Fruit fly (Drosophila melanogaster) whole organism, embryonic: ENCODE measurements around the gene sif.

ENCODE experiments used
- Abd-B ChIP-seq: fragments of 200-800 bp; sonication (Bioruptor generic); optimal IDR thresholded peaks from 2 replicates; lab custom pipeline; 2018; ENCODE audit warnings: missing biosample characterization, mild to moderate bottlenecking, missing genetic modification characterization, moderate library complexity
- Ada2b ChIP-seq: fragments of 200-800 bp; sonication (Bioruptor generic); IDR thresholded peaks from 2 replicates; pipeline ENCODE4 v1.3.6; 2022; ENCODE audit warnings: missing biosample characterization, missing genetic modification characterization
- Asciz ChIP-seq: fragments of 200-800 bp; sonication (Bioruptor generic); optimal IDR thresholded peaks from 2 replicates; lab custom pipeline; 2017; ENCODE audit warnings: missing biosample characterization, mild to moderate bottlenecking, missing genetic modification characterization, missing genetic modification reagents
- CG11398 ChIP-seq: fragments of 200-800 bp; sonication (Bioruptor generic); optimal IDR thresholded peaks from 2 replicates; lab custom pipeline; 2016; ENCODE audit warnings: missing biosample characterization, missing genetic modification characterization
- CG11723 ChIP-seq: fragments of 200-800 bp; sonication (Bioruptor generic); optimal IDR thresholded peaks from 2 replicates; lab custom pipeline; 2017; ENCODE audit warnings: missing biosample characterization, mild to moderate bottlenecking, missing genetic modification characterization
- CG12391 ChIP-seq: fragments of 200-800 bp; sonication (Bioruptor generic); optimal IDR thresholded peaks from 3 replicates; lab custom pipeline; 2018; ENCODE audit warnings: missing biosample characterization, mild to moderate bottlenecking, missing genetic modification characterization, moderate library complexity
- CG12659 ChIP-seq: fragments of 200-800 bp; sonication (Bioruptor generic); optimal IDR thresholded peaks from 3 replicates; lab custom pipeline; 2017; ENCODE audit warnings: mild to moderate bottlenecking, missing biosample characterization, missing genetic modification reagents, missing genetic modification characterization
- CG17186 ChIP-seq: fragments of 200-800 bp; sonication (Bioruptor generic); optimal IDR thresholded peaks from 3 replicates; lab custom pipeline; 2017; ENCODE audit warnings: missing biosample characterization, missing genetic modification reagents, missing genetic modification characterization
- CG17385 ChIP-seq: fragments of 200-800 bp; sonication (Bioruptor generic); optimal IDR thresholded peaks from 3 replicates; lab custom pipeline; 2018; ENCODE audit warnings: missing biosample characterization, mild to moderate bottlenecking, missing genetic modification characterization
- CG30403 ChIP-seq: fragments of 200-800 bp; sonication (Bioruptor generic); optimal IDR thresholded peaks from 3 replicates; lab custom pipeline; 2016; ENCODE audit warnings: missing biosample characterization, missing genetic modification characterization
- CG31224 ChIP-seq: fragments of 200-800 bp; sonication (Bioruptor generic); IDR thresholded peaks from 2 replicates; pipeline ENCODE4 v1.3.6; 2022; ENCODE audit warnings: missing biosample characterization, missing genetic modification characterization
- CG33557 ChIP-seq: fragments of 200-800 bp; sonication (Bioruptor generic); optimal IDR thresholded peaks from 2 replicates; lab custom pipeline; 2019; ENCODE audit warnings: missing biosample characterization, mild to moderate bottlenecking, missing genetic modification characterization, moderate library complexity
- CG34422 ChIP-seq: fragments of 200-800 bp; sonication (Bioruptor generic); IDR thresholded peaks from 3 replicates; pipeline ENCODE4 v1.3.6; 2022; ENCODE audit warnings: missing biosample characterization, missing genetic modification characterization
- CG3995 ChIP-seq: fragments of 200-800 bp; sonication (Bioruptor generic); optimal IDR thresholded peaks from 3 replicates; lab custom pipeline; 2016; ENCODE audit warnings: missing biosample characterization, missing genetic modification characterization
- CG6272 ChIP-seq: fragments of 200-800 bp; sonication (Bioruptor generic); IDR thresholded peaks from 2 replicates; pipeline ENCODE4 v1.3.6; 2022; ENCODE audit warnings: missing biosample characterization, missing genetic modification characterization
- CG6683 ChIP-seq: fragments of 200-800 bp; sonication (Bioruptor generic); optimal IDR thresholded peaks from 2 replicates; lab custom pipeline; 2017; ENCODE audit warnings: missing biosample characterization, mild to moderate bottlenecking, missing genetic modification characterization, missing genetic modification reagents
- CG6854 ChIP-seq: fragments of 200-800 bp; sonication (Bioruptor generic); optimal IDR thresholded peaks from 3 replicates; lab custom pipeline; 2017; ENCODE audit warnings: missing biosample characterization, mild to moderate bottlenecking, missing genetic modification characterization
- CG7839 ChIP-seq: fragments of 200-800 bp; sonication (Bioruptor generic); optimal IDR thresholded peaks from 3 replicates; lab custom pipeline; 2018; ENCODE audit warnings: missing biosample characterization, mild to moderate bottlenecking, missing genetic modification characterization, moderate library complexity
- CG8765 ChIP-seq: fragments of 200-800 bp; sonication (Bioruptor generic); IDR thresholded peaks from 2 replicates; pipeline ENCODE4 v1.3.6; 2022; ENCODE audit warnings: missing biosample characterization, missing genetic modification characterization
- Deaf1 ChIP-seq: fragments of 200-800 bp; optimal IDR thresholded peaks from 3 replicates; lab custom pipeline; 2019; ENCODE audit warnings: missing biosample characterization, mild to moderate bottlenecking, missing genetic modification characterization, moderate library complexity
- Doc2 ChIP-seq: fragments of 200-800 bp; sonication (Bioruptor generic); IDR thresholded peaks from 2 replicates; pipeline ENCODE4 v1.3.6; 2022; ENCODE audit warnings: missing biosample characterization, missing genetic modification characterization
- Elba2 ChIP-seq: fragments of 200-800 bp; sonication (Bioruptor generic); optimal IDR thresholded peaks from 3 replicates; lab custom pipeline; 2016; ENCODE audit warnings: missing biosample characterization, missing genetic modification characterization
- Hr51 ChIP-seq, 2 experiments: fragments of 200-800 bp; sonication (Bioruptor generic); optimal IDR thresholded peaks; 2 replicates in 1 of 2; 3 replicates in 1 of 2; lab custom pipeline; 2016 to 2018; ENCODE audit warnings: missing biosample characterization in 2 of 2, missing genetic modification characterization in 2 of 2, mild to moderate bottlenecking in 1 of 2, moderate library complexity in 1 of 2
- Lpt ChIP-seq: fragments of >200 bp; optimal IDR thresholded peaks from 2 replicates; lab custom pipeline; 2018; ENCODE audit warnings: missing biosample characterization, missing genetic modification characterization
- Nf-YA ChIP-seq: fragments of 200-800 bp; sonication (Bioruptor generic); IDR thresholded peaks from 2 replicates; pipeline ENCODE4 v1.3.6; 2022; ENCODE audit warnings: missing biosample characterization, missing genetic modification characterization
- Oaz ChIP-seq: fragments of 200-800 bp; sonication (Bioruptor generic); IDR thresholded peaks from 2 replicates; pipeline ENCODE4 v1.3.6; 2022; ENCODE audit warnings: missing biosample characterization, missing genetic modification characterization
- Sin3A ChIP-seq: fragments of >200 bp; optimal IDR thresholded peaks from 2 replicates; lab custom pipeline; 2018
- abd-A ChIP-seq: fragments of 200-800 bp; sonication (Bioruptor generic); optimal IDR thresholded peaks from 3 replicates; lab custom pipeline; 2019; ENCODE audit warnings: missing biosample characterization, mild to moderate bottlenecking, missing genetic modification characterization, moderate library complexity
- az2 ChIP-seq: fragments of 200-800 bp; sonication (Bioruptor generic); optimal IDR thresholded peaks from 3 replicates; lab custom pipeline; 2016; ENCODE audit warnings: missing biosample characterization, missing genetic modification characterization
- chm ChIP-seq: fragments of 200-800 bp; sonication (Bioruptor generic); IDR thresholded peaks from 2 replicates; pipeline ENCODE4 v1.3.6; 2022; ENCODE audit warnings: missing biosample characterization, missing genetic modification characterization
- da ChIP-seq: fragments of 200-800 bp; sonication (Bioruptor generic); optimal IDR thresholded peaks from 2 replicates; lab custom pipeline; 2016; ENCODE audit warnings: missing biosample characterization, missing genetic modification characterization
- dan ChIP-seq: fragments of 200-800 bp; sonication (Bioruptor generic); IDR thresholded peaks from 2 replicates; pipeline ENCODE4 v1.3.6; 2022; ENCODE audit warnings: missing biosample characterization, missing genetic modification characterization
- en ChIP-seq: fragments of 200-800 bp; sonication (Bioruptor generic); optimal IDR thresholded peaks from 2 replicates; lab custom pipeline; 2016; ENCODE audit warnings: missing biosample characterization, missing genetic modification characterization
- ewg ChIP-seq: fragments of 200-800 bp; sonication (Bioruptor generic); optimal IDR thresholded peaks from 3 replicates; lab custom pipeline; 2017; ENCODE audit warnings: mild to moderate bottlenecking, missing biosample characterization, missing genetic modification reagents, missing genetic modification characterization
- eyg ChIP-seq: fragments of 200-800 bp; sonication (Bioruptor generic); optimal IDR thresholded peaks from 3 replicates; lab custom pipeline; 2016; ENCODE audit warnings: missing biosample characterization, missing genetic modification characterization
- fu2 ChIP-seq: fragments of 200-800 bp; sonication (Bioruptor generic); optimal IDR thresholded peaks from 2 replicates; lab custom pipeline; 2016; ENCODE audit warnings: missing biosample characterization, missing genetic modification characterization
- grn ChIP-seq: fragments of 200-800 bp; sonication (Bioruptor generic); optimal IDR thresholded peaks from 3 replicates; lab custom pipeline; 2017; ENCODE audit warnings: missing biosample characterization, missing genetic modification characterization
- ind ChIP-seq: fragments of 200-800 bp; sonication (Bioruptor generic); optimal IDR thresholded peaks from 3 replicates; lab custom pipeline; 2016; ENCODE audit warnings: missing biosample characterization, missing genetic modification characterization
- inv ChIP-seq: fragments of 200-800 bp; sonication (Bioruptor generic); IDR thresholded peaks from 2 replicates; pipeline ENCODE4 v1.3.6; 2022; ENCODE audit warnings: missing biosample characterization, missing genetic modification characterization; ENCODE audit not compliant: partially characterized antibody
- jing ChIP-seq: fragments of 200-800 bp; sonication (Bioruptor generic); optimal IDR thresholded peaks from 2 replicates; lab custom pipeline; 2018; ENCODE audit warnings: missing biosample characterization, mild to moderate bottlenecking, missing genetic modification characterization
- lilli ChIP-seq: fragments of 200-800 bp; sonication (Bioruptor generic); optimal IDR thresholded peaks from 3 replicates; lab custom pipeline; 2016; ENCODE audit warnings: missing biosample characterization, missing genetic modification characterization
- lov ChIP-seq, 2 experiments: fragments of 200-800 bp in 1 of 2; fragments of >200 bp in 1 of 2; sonication (Bioruptor generic) in 1 of 2; IDR thresholded peaks in 1 of 2; optimal IDR thresholded peaks in 1 of 2; 2 replicates in 1 of 2; 3 replicates in 1 of 2; pipeline versions ENCODE4 v1.3.6 to Lab custom; 2017 to 2022; ENCODE audit warnings: missing biosample characterization in 1 of 2, missing genetic modification characterization in 1 of 2
- nerfin-2 ChIP-seq: fragments of 200-800 bp; sonication (Bioruptor generic); IDR thresholded peaks from 2 replicates; pipeline ENCODE4 v1.3.6; 2022; ENCODE audit warnings: missing biosample characterization, missing genetic modification characterization; ENCODE audit not compliant: partially characterized antibody
- pho ChIP-seq: fragments of 200-800 bp; sonication (Bioruptor generic); optimal IDR thresholded peaks from 2 replicates; lab custom pipeline; 2016; ENCODE audit warnings: missing biosample characterization, missing genetic modification characterization
- pum ChIP-seq: fragments of 200-800 bp; sonication (Bioruptor generic); optimal IDR thresholded peaks from 2 replicates; lab custom pipeline; 2016; ENCODE audit warnings: missing biosample characterization, missing genetic modification characterization
- repo ChIP-seq: fragments of 200-800 bp; sonication (Bioruptor generic); optimal IDR thresholded peaks from 2 replicates; lab custom pipeline; 2016; ENCODE audit warnings: missing biosample characterization, missing genetic modification characterization
- sc ChIP-seq, 3 experiments: fragments of >200 bp in 2 of 3; fragments of 200-800 bp in 1 of 3; sonication (Bioruptor generic) in 1 of 3; optimal IDR thresholded peaks; 2 replicates in 2 of 3; 3 replicates in 1 of 3; lab custom pipeline; 2017; ENCODE audit warnings: mild to moderate bottlenecking in 1 of 3, missing biosample characterization in 1 of 3, missing genetic modification characterization in 1 of 3, missing genetic modification reagents in 1 of 3
- slou ChIP-seq: fragments of 200-800 bp; sonication (Bioruptor generic); optimal IDR thresholded peaks from 3 replicates; lab custom pipeline; 2016; ENCODE audit warnings: missing biosample characterization, missing genetic modification characterization
- tgo ChIP-seq: fragments of 200-800 bp; sonication (Bioruptor generic); IDR thresholded peaks from 3 replicates; pipeline ENCODE4 v1.3.6; 2022; ENCODE audit warnings: missing biosample characterization, missing genetic modification characterization
- ttk ChIP-seq: fragments of 200-800 bp; sonication (Bioruptor generic); IDR thresholded peaks from 2 replicates; pipeline ENCODE4 v2.1.2; 2022; ENCODE audit warnings: missing biosample characterization, missing genetic modification characterization

Gene sif

DNA sequence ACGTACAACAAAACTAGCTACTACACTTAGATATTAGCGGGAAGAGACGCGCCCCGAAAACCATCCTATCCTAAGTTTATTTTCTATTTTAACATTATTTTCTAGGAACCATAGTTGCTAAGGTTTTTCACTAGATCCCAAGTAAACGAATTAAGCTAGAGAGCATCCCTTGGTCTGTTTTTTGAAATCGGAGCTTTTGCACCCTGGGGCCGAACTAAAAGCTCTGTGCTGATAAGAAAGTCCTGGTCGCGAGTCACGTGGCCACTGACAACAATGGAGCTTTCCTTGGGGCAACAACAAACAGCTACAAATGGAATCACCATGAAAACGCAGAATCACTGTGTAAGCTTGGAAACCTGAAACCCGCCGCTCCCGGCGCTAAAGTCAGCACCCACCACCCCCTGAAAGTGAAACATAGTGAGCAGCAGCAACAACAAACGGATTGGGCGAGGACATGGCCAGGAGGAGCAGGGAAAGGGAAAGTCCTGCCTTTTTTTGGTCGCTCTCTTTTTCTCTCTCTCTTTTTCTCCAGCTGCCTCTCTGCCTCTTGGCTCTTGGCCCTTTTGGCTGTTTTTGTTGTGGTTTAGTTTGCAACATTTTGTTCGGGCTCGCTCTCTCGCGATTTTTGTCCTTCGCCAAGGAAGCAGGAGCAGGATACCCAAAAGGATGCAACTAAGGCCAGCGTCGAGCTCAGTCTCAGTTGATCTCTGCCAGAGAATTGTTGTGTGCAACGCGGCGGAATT lies at the start of gene sif (continued):
- TF ChIP-seq sc (optimal IDR thresholded peaks at IDR 0.05; lab: Kevin White, UChicago): no peak
- TF ChIP-seq sc (GFP tag; optimal IDR thresholded peaks at IDR 0.05; lab: Kevin White, UChicago): no peak
- TF ChIP-seq Sin3A (lab: Kevin White, UChicago): no peak
- TF ChIP-seq CG6272 (GFP tag; lab: Robert Waterston, UW): no peak
- TF ChIP-seq CG12659 (GFP tag; lab: Kevin White, UChicago): no peak
- TF ChIP-seq CG6683 (GFP tag; lab: Kevin White, UChicago): no peak
- TF ChIP-seq CG8765 (GFP tag; lab: Robert Waterston, UW): no peak
- TF ChIP-seq repo (GFP tag; lab: Kevin White, UChicago): no peak
- TF ChIP-seq en: no peak
- TF ChIP-seq da (GFP tag; lab: Kevin White, UChicago): no peak
- peak; percentile 22 for TF ChIP-seq ewg (GFP tag; lab: Kevin White, UChicago)
- no peak for TF ChIP-seq pum (GFP tag; lab: Kevin White, UChicago)
- TF ChIP-seq eyg (GFP tag; lab: Kevin White, UChicago): no peak
- no peak for TF ChIP-seq CG12391 (tag; lab: Kevin White, UChicago)
- TF ChIP-seq chm (GFP tag; lab: Robert Waterston, UW): 0 out of 2 replicates have a peak, but pooled peaks have one; percentile 35
- TF ChIP-seq jing: no peak
- TF ChIP-seq Doc2 (GFP tag; lab: Robert Waterston, UW): no peak
- peak; percentile 41 for TF ChIP-seq Deaf1 (tag; lab: Kevin White, UChicago)
- TF ChIP-seq tgo (GFP tag; lab: Robert Waterston, UW): no peak
- no peak for TF ChIP-seq Asciz (GFP tag; lab: Kevin White, UChicago)
- no peak for TF ChIP-seq inv (GFP tag; lab: Robert Waterston, UW)
- TF ChIP-seq CG30403 (GFP tag; lab: Kevin White, UChicago): no peak
- TF ChIP-seq nerfin-2 (GFP tag; lab: Robert Waterston, UW): no peak
- TF ChIP-seq Oaz (GFP tag; lab: Robert Waterston, UW): no peak
- no peak for TF ChIP-seq CG33557 (GFP tag; lab: Kevin White, UChicago)
- TF ChIP-seq grn (GFP tag; lab: Kevin White, UChicago): no peak
- no peak for TF ChIP-seq Elba2 (GFP tag; lab: Kevin White, UChicago)
- TF ChIP-seq CG17385 (GFP tag; lab: Kevin White, UChicago): no peak
- TF ChIP-seq CG17186: no peak
- TF ChIP-seq CG34422 (GFP tag; lab: Robert Waterston, UW): peak; percentile 71; the same call in 1 of the 3 replicates
- no peak for TF ChIP-seq lilli (GFP tag; lab: Kevin White, UChicago)
- peak; percentile 21 for TF ChIP-seq abd-A (tag; lab: Kevin White, UChicago)
- peak in 1 of 2 experiments; percentile 7 for TF ChIP-seq Hr51 (GFP tag; optimal IDR thresholded peaks at IDR 0.05; lab: Kevin White, UChicago)
- no peak for TF ChIP-seq CG11723 (GFP tag; lab: Kevin White, UChicago)
- no peak for TF ChIP-seq ind (GFP tag; lab: Kevin White, UChicago)
- no peak for TF ChIP-seq dan
- no peak for TF ChIP-seq CG31224 (GFP tag; lab: Robert Waterston, UW)
- TF ChIP-seq pho (GFP tag; lab: Kevin White, UChicago): no peak
- no peak for TF ChIP-seq slou
- TF ChIP-seq CG6854 (GFP tag; lab: Kevin White, UChicago): no peak
- no peak for TF ChIP-seq lov (optimal IDR thresholded peaks at IDR 0.05; lab: Kevin White, UChicago)
- no peak for TF ChIP-seq lov (GFP tag; IDR thresholded peaks at IDR 0.05; lab: Robert Waterston, UW)
- TF ChIP-seq Nf-YA (GFP tag; lab: Robert Waterston, UW): no peak
- TF ChIP-seq Abd-B (GFP tag; lab: Kevin White, UChicago): no peak
- TF ChIP-seq CG7839 (tag; lab: Kevin White, UChicago): no peak
- no peak for TF ChIP-seq Ada2b
- TF ChIP-seq CG11398: no peak
- TF ChIP-seq ttk (GFP tag; lab: Robert Waterston, UW): no peak
- TF ChIP-seq CG3995 (GFP tag; lab: Kevin White, UChicago): no peak
- TF ChIP-seq fu2 (GFP tag; lab: Kevin White, UChicago): no peak
- no peak for TF ChIP-seq Lpt (GFP tag; lab: Kevin White, UChicago)
- TF ChIP-seq az2 (GFP tag; lab: Kevin White, UChicago): no peak
